Worm (Caenorhabditis elegans): ENCODE results near the gene Y53F4B.25.

DNA sequence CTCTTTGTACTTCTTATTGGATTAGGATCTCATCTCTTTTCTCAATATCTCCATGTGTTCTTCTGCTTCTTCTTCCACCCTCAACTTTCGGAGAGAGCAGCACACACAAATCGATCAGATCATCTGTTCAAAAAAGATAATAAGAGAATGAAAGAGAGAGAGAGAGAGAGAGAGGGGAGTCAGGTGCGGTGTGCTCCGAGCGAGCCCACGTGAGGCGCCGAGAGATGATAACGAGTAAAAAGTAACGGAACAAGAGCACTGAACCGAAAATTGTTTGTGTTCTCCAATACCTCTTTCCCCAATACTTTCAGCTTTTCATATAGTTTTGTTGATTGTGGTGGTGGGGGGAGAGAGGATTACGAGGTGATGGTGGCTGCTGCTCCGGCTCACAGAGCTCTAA is 58.0 kb downstream of the Y53F4B.25 start:
- TF ChIP-seq nhr-6 (tag; optimal IDR thresholded peaks at IDR 0.05) (no peak), hif-1 (tag; optimal IDR thresholded peaks at IDR 0.05) (peak in 1 of 2 experiments; percentile 21), ztf-11 (tag; optimal IDR thresholded peaks at IDR 0.05) (no peak), dmd-6 (GFP tag; IDR thresholded peaks at IDR 0.05) (peak; percentile 81), nhr-28 (tag; optimal IDR thresholded peaks at IDR 0.05) (peak; percentile 66), daf-12 (tag; optimal IDR thresholded peaks at IDR 0.05) (no peak), ama-1 (optimal IDR thresholded peaks at IDR 0.05) (no peak), snpc-4 (tag; optimal IDR thresholded peaks at IDR 0.05) (no peak), fkh-10 (GFP tag; optimal IDR thresholded peaks at IDR 0.05) (no peak), F49E8.2 (tag; optimal IDR thresholded peaks at IDR 0.05; ENCODE audit: borderline replicate concordance) (no peak), duxl-1 (tag; optimal IDR thresholded peaks at IDR 0.05; ENCODE audit: poor library complexity) (no peak), F44E2.7 (GFP tag; IDR thresholded peaks at IDR 0.05) (no peak)

Data from whole organism, L4 larva.